Worm (Caenorhabditis elegans): Measurements from ENCODE around the gene asp-17.

The asp-17 gene

ce11 chrV:18990238-18990901, 46.8 kb downstream of the asp-17 start, which contains the start of the genes reps-1 and Y39B6A.37 (continued):
- TF ChIP-seq unc-86 (tag; optimal IDR thresholded peaks at IDR 0.05) (peak; percentile 67), lin-13 (GFP tag; optimal IDR thresholded peaks at IDR 0.05) (peak; percentile 73), C34B4.2 (tag; optimal IDR thresholded peaks at IDR 0.05) (no peak), ceh-8 (GFP tag; optimal IDR thresholded peaks at IDR 0.05) (peak; percentile 55), fkh-4 (tag; optimal IDR thresholded peaks at IDR 0.05; ENCODE audit: borderline replicate concordance) (peak; percentile 43), unc-62 (GFP tag; optimal IDR thresholded peaks at IDR 0.05) (no peak), mef-2 (tag; optimal IDR thresholded peaks at IDR 0.05) (no peak), ztf-4 (tag; optimal IDR thresholded peaks at IDR 0.05) (peak; percentile 24), hlh-4 (tag; optimal IDR thresholded peaks at IDR 0.05) (no peak), snu-23 (GFP tag; optimal IDR thresholded peaks at IDR 0.05) (peak; percentile 85), jun-1 (tag; optimal IDR thresholded peaks at IDR 0.05) (peak; percentile 75), grh-1 (GFP tag; IDR thresholded peaks at IDR 0.05) (peak; percentile 70), egl-27 (tag; optimal IDR thresholded peaks at IDR 0.05) (no peak), nhr-85 (tag) (peak; percentile 85), mdl-1 (tag; optimal IDR thresholded peaks at IDR 0.05) (peak in 1 of 2 experiments; percentile 31), lin-39 (tag; optimal IDR thresholded peaks at IDR 0.05) (peak; percentile 57), efl-3 (GFP tag; optimal IDR thresholded peaks at IDR 0.05) (no peak), rnt-1 (tag; optimal IDR thresholded peaks at IDR 0.05) (peak; percentile 90), vab-15 (tag; optimal IDR thresholded peaks at IDR 0.05) (no peak), ceh-63 (GFP tag; optimal IDR thresholded peaks at IDR 0.05) (no peak), sox-4 (tag; optimal IDR thresholded peaks at IDR 0.05) (peak; percentile 56), elt-2 (tag; optimal IDR thresholded peaks at IDR 0.05) (peak; percentile 53), sup-37 (GFP tag; optimal IDR thresholded peaks at IDR 0.05) (peak; percentile 53), sptf-1 (tag; optimal IDR thresholded peaks at IDR 0.05) (no peak), skn-1 (tag; optimal IDR thresholded peaks at IDR 0.05) (peak; percentile 67), zag-1 (tag; optimal IDR thresholded peaks at IDR 0.05) (no peak), isw-1 (GFP tag; IDR thresholded peaks at IDR 0.05) (peak; percentile 69), dpl-1 (GFP tag; optimal IDR thresholded peaks at IDR 0.05) (peak; percentile 72 to 82 (median 78)), nhr-237 (tag; optimal IDR thresholded peaks at IDR 0.05) (peak; percentile 17), swsn-7 (tag; optimal IDR thresholded peaks at IDR 0.05) (peak; percentile 82)

ce11 chrV:18986103-18986502, 51.0 kb downstream of the asp-17 start:
- TF ChIP-seq lin-39 (tag; optimal IDR thresholded peaks at IDR 0.05) = no peak
- no peak for TF ChIP-seq C34B4.2 (tag; optimal IDR thresholded peaks at IDR 0.05)
- no peak for TF ChIP-seq C16A3.4 (tag; optimal IDR thresholded peaks at IDR 0.05)
- no peak for TF ChIP-seq ces-1 (GFP tag; optimal IDR thresholded peaks at IDR 0.05)
- no peak for TF ChIP-seq ztf-11 (tag; optimal IDR thresholded peaks at IDR 0.05)
- no peak for TF ChIP-seq mef-2 (tag; optimal IDR thresholded peaks at IDR 0.05)
- no peak for TF ChIP-seq ceh-63 (GFP tag; optimal IDR thresholded peaks at IDR 0.05)

Data from whole organism, L1 larva.